Worm (Caenorhabditis elegans): ENCODE measurements around the gene ZC416.2.

DNA sequence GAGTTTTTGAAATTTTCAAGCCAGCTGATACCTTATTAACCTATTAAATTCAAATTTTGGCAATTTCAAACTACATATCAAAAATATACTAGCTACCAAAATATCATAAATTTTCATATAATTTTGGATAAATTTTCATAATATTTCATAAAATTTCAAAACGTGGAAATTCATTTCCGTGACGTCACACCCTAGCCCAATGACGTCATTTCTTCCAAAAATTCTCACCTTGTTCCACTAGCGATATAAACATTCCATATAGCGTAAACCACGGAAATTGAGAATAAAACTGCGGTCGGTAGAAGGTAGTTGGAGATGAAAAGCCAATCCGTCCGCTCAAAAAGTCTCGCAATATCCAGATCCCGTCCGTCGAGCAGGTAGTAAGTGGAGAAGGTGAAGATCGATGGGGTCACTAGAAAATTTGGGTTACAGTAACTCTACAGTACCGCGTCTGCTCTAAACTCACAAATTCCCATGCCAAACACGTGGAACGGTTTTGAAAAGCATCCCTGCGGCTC lies 27.8 kb downstream of the ZC416.2 start:
- TF ChIP-seq ama-1 (optimal IDR thresholded peaks at IDR 0.05) = no peak
- TF ChIP-seq hmbx-1 (tag; optimal IDR thresholded peaks at IDR 0.05) = no peak
- no peak for TF ChIP-seq hnd-1 (tag; optimal IDR thresholded peaks at IDR 0.05)
- no peak for TF ChIP-seq pes-1 (GFP tag; IDR thresholded peaks at IDR 0.05)
- no peak for TF ChIP-seq tra-4 (tag; optimal IDR thresholded peaks at IDR 0.05)
- no peak for TF ChIP-seq aly-1 (tag; optimal IDR thresholded peaks at IDR 0.05)
- TF ChIP-seq flt-1 (GFP tag; IDR thresholded peaks at IDR 0.05) = no peak
- TF ChIP-seq tbx-37 (GFP tag; conservative IDR thresholded peaks at IDR 0.05) = no peak
- TF ChIP-seq B0310.2 (tag; optimal IDR thresholded peaks at IDR 0.05) = no peak
- TF ChIP-seq ets-7 (tag; optimal IDR thresholded peaks at IDR 0.05) = no peak
- TF ChIP-seq sea-1 (GFP tag; conservative IDR thresholded peaks at IDR 0.05) = no peak
- TF ChIP-seq F13C5.2 (tag; optimal IDR thresholded peaks at IDR 0.05) = no peak
- TF ChIP-seq ceh-13 (GFP tag; optimal IDR thresholded peaks at IDR 0.05) = no peak
